Fruit fly (Drosophila melanogaster) whole organism: Measurements from ENCODE around the gene CG6403.

ENCODE experiments used
- CG8478 ChIP-seq: fragments of >200 bp; optimal IDR thresholded peaks from 2 replicates; lab custom pipeline; 2018; ENCODE audit warnings: inconsistent platforms
- Dll ChIP-seq: fragments of >200 bp; optimal IDR thresholded peaks from 2 replicates; lab custom pipeline; 2017
- EcR ChIP-seq, 2 experiments: fragments of >200 bp; optimal IDR thresholded peaks; 2 replicates each; lab custom pipeline; 2017; ENCODE audit warnings: missing biosample characterization in 2 of 2, missing genetic modification characterization in 2 of 2, missing genetic modification reagents in 2 of 2
- pan ChIP-seq: fragments of >200 bp; optimal IDR thresholded peaks from 2 replicates; lab custom pipeline; 2017
- psq ChIP-seq: fragments of >200 bp; optimal IDR thresholded peaks from 2 replicates; lab custom pipeline; 2017

dm6 chr3R:26784108-26784507, 48.0 kb upstream of the CG6403 start, which contains the start of gene CG42789:
- TF ChIP-seq Dll (lab: Kevin White, UChicago) (no peak), psq (lab: Kevin White, UChicago) (no peak), EcR (GFP tag; optimal IDR thresholded peaks at IDR 0.05; lab: Kevin White, UChicago) (no peak), pan (lab: Kevin White, UChicago) (no peak), CG8478 (lab: Kevin White, UChicago) (no peak)
